Fruit fly (Drosophila melanogaster) whole organism, embryonic: ENCODE data around the gene lark.
A peak's percentile ranks its signal among the peaks of the same experiment; 100 is the strongest.

Experiments used
- Ada2b ChIP-seq: fragments of 200-800 bp; sonication (Bioruptor generic); IDR thresholded peaks from 2 replicates; pipeline ENCODE4 v1.3.6; 2022; ENCODE audit warnings: missing biosample characterization, missing genetic modification characterization
- Adf1 ChIP-seq: fragments of 200-800 bp; sonication (Bioruptor generic); IDR thresholded peaks from 2 replicates; pipeline ENCODE4 v1.3.6; 2022; ENCODE audit warnings: missing biosample characterization, missing genetic modification characterization
- CG10959 ChIP-seq: fragments of 200-800 bp; sonication (Bioruptor generic); IDR thresholded peaks from 2 replicates; pipeline ENCODE4 v1.3.6; 2022; ENCODE audit warnings: missing biosample characterization, missing genetic modification characterization
- CG1233 ChIP-seq: fragments of 200-800 bp; sonication (Bioruptor generic); optimal IDR thresholded peaks from 4 replicates; lab custom pipeline; 2018; ENCODE audit warnings: missing biosample characterization, mild to moderate bottlenecking, missing genetic modification characterization
- CG12391 ChIP-seq: fragments of 200-800 bp; sonication (Bioruptor generic); optimal IDR thresholded peaks from 3 replicates; lab custom pipeline; 2018; ENCODE audit warnings: missing biosample characterization, mild to moderate bottlenecking, missing genetic modification characterization, moderate library complexity
- CG12942 ChIP-seq: fragments of 200-800 bp; sonication (Bioruptor generic); optimal IDR thresholded peaks from 3 replicates; lab custom pipeline; 2016; ENCODE audit warnings: missing biosample characterization, missing genetic modification characterization
- CG15269 ChIP-seq: fragments of 200-800 bp; sonication (Bioruptor generic); optimal IDR thresholded peaks from 2 replicates; lab custom pipeline; 2018; ENCODE audit warnings: missing biosample characterization, mild to moderate bottlenecking, missing genetic modification characterization, moderate library complexity
- CG1603 ChIP-seq: fragments of 200-800 bp; sonication (Bioruptor generic); optimal IDR thresholded peaks from 2 replicates; lab custom pipeline; 2019; ENCODE audit warnings: missing biosample characterization, mild to moderate bottlenecking, missing genetic modification characterization, moderate library complexity
- CG16863 ChIP-seq: fragments of 200-800 bp; sonication (Bioruptor generic); optimal IDR thresholded peaks from 3 replicates; lab custom pipeline; 2016; ENCODE audit warnings: missing biosample characterization, missing genetic modification characterization
- CG17912 ChIP-seq: fragments of 200-800 bp; sonication (Bioruptor generic); optimal IDR thresholded peaks from 2 replicates; lab custom pipeline; 2018; ENCODE audit warnings: missing biosample characterization, mild to moderate bottlenecking, missing genetic modification characterization
- CG18599 ChIP-seq: fragments of 200-800 bp; sonication (Bioruptor generic); optimal IDR thresholded peaks from 3 replicates; lab custom pipeline; 2017; ENCODE audit warnings: missing biosample characterization, missing genetic modification characterization, mild to moderate bottlenecking, moderate library complexity, missing genetic modification reagents
- CG2889 ChIP-seq: fragments of 200-800 bp; sonication (Bioruptor generic); IDR thresholded peaks from 3 replicates; pipeline ENCODE4 v1.3.6; 2022; ENCODE audit warnings: missing biosample characterization, missing genetic modification characterization
- CG30403 ChIP-seq: fragments of 200-800 bp; sonication (Bioruptor generic); optimal IDR thresholded peaks from 3 replicates; lab custom pipeline; 2016; ENCODE audit warnings: missing biosample characterization, missing genetic modification characterization
- CG31441 ChIP-seq: fragments of 200-800 bp; sonication (Bioruptor generic); IDR thresholded peaks from 2 replicates; pipeline ENCODE4 v1.3.6; 2022; ENCODE audit warnings: missing biosample characterization, missing genetic modification characterization
- CG3163 ChIP-seq: fragments of 200-800 bp; sonication (Bioruptor generic); optimal IDR thresholded peaks from 3 replicates; lab custom pipeline; 2016; ENCODE audit warnings: missing biosample characterization, missing genetic modification characterization
- CG4282 ChIP-seq: fragments of 200-800 bp; sonication (Bioruptor generic); optimal IDR thresholded peaks from 2 replicates; lab custom pipeline; 2016; ENCODE audit warnings: missing biosample characterization, missing genetic modification characterization
- CG7839 ChIP-seq: fragments of 200-800 bp; sonication (Bioruptor generic); optimal IDR thresholded peaks from 3 replicates; lab custom pipeline; 2018; ENCODE audit warnings: missing biosample characterization, mild to moderate bottlenecking, missing genetic modification characterization, moderate library complexity
- CG8388 ChIP-seq: fragments of 200-800 bp; sonication (Bioruptor generic); optimal IDR thresholded peaks from 2 replicates; lab custom pipeline; 2019; ENCODE audit warnings: missing biosample characterization, mild to moderate bottlenecking, missing genetic modification characterization, moderate library complexity
- CG9727 ChIP-seq: fragments of 200-800 bp; sonication (Bioruptor generic); optimal IDR thresholded peaks from 3 replicates; lab custom pipeline; 2017; ENCODE audit warnings: missing biosample characterization, mild to moderate bottlenecking, missing genetic modification characterization
- D19B ChIP-seq: fragments of 200-800 bp; sonication (Bioruptor generic); optimal IDR thresholded peaks from 2 replicates; lab custom pipeline; 2017; ENCODE audit warnings: missing biosample characterization, mild to moderate bottlenecking, missing genetic modification characterization
- ERR ChIP-seq: fragments of 200-800 bp; sonication (Bioruptor generic); optimal IDR thresholded peaks from 2 replicates; lab custom pipeline; 2016; ENCODE audit warnings: missing biosample characterization, missing genetic modification characterization
- Ets65A ChIP-seq: fragments of 200-800 bp; sonication (Bioruptor generic); peaks from one replicate; lab custom pipeline; 2016; ENCODE audit warnings: missing biosample characterization, missing genetic modification characterization
- Gsc ChIP-seq: fragments of 200-800 bp; sonication (Bioruptor generic); IDR thresholded peaks from 2 replicates; pipeline ENCODE4 v1.3.6; 2022; ENCODE audit warnings: missing biosample characterization, missing genetic modification characterization
- HLH54F ChIP-seq: fragments of 200-800 bp; sonication (Bioruptor generic); optimal IDR thresholded peaks from 3 replicates; lab custom pipeline; 2016; ENCODE audit warnings: missing biosample characterization, missing genetic modification characterization
- Hand ChIP-seq: fragments of 200-800 bp; sonication (Bioruptor generic); optimal IDR thresholded peaks from 2 replicates; lab custom pipeline; 2017; ENCODE audit warnings: mild to moderate bottlenecking, missing biosample characterization, missing genetic modification reagents, missing genetic modification characterization
- NFAT ChIP-seq: fragments of 200-800 bp; sonication (Bioruptor generic); IDR thresholded peaks from 2 replicates; pipeline ENCODE4 v1.3.6; 2022; ENCODE audit warnings: missing biosample characterization, missing genetic modification characterization
- Nf-YB ChIP-seq: fragments of 200-800 bp; sonication (Bioruptor generic); optimal IDR thresholded peaks from 3 replicates; lab custom pipeline; 2019; ENCODE audit warnings: missing biosample characterization, mild to moderate bottlenecking, missing genetic modification characterization, moderate library complexity
- Rfx ChIP-seq: fragments of 200-800 bp; sonication (Bioruptor generic); IDR thresholded peaks from 2 replicates; pipeline ENCODE4 v1.3.6; 2022; ENCODE audit warnings: missing biosample characterization, missing genetic modification characterization
- Sry-β ChIP-seq: fragments of 200-800 bp; sonication (Bioruptor generic); optimal IDR thresholded peaks from 2 replicates; lab custom pipeline; 2018; ENCODE audit warnings: missing biosample characterization, mild to moderate bottlenecking, missing genetic modification characterization, moderate library complexity
- Trl ChIP-seq, 3 experiments: fragments of >200 bp in 2 of 3; fragments of 200-800 bp in 1 of 3; sonication (Bioruptor generic) in 1 of 3; optimal IDR thresholded peaks; 2 replicates in 1 of 3; 3 replicates in 2 of 3; lab custom pipeline; 2016 to 2017; ENCODE audit warnings: missing biosample characterization in 1 of 3, missing genetic modification characterization in 1 of 3
- abd-A ChIP-seq: fragments of 200-800 bp; sonication (Bioruptor generic); optimal IDR thresholded peaks from 3 replicates; lab custom pipeline; 2019; ENCODE audit warnings: missing biosample characterization, mild to moderate bottlenecking, missing genetic modification characterization, moderate library complexity
- bab2 ChIP-seq: fragments of 200-800 bp; sonication (Bioruptor generic); optimal IDR thresholded peaks from 2 replicates; lab custom pipeline; 2016; ENCODE audit warnings: missing biosample characterization, missing genetic modification characterization
- bigmax ChIP-seq: fragments of 200-800 bp; sonication (Bioruptor generic); optimal IDR thresholded peaks from 2 replicates; lab custom pipeline; 2018; ENCODE audit warnings: missing biosample characterization, mild to moderate bottlenecking, missing genetic modification characterization
- br ChIP-seq: fragments of >200 bp; optimal IDR thresholded peaks from 2 replicates; lab custom pipeline; 2017
- cg ChIP-seq: fragments of 200-800 bp; sonication (Bioruptor generic); optimal IDR thresholded peaks from 3 replicates; lab custom pipeline; 2019; ENCODE audit warnings: missing biosample characterization, mild to moderate bottlenecking, missing genetic modification characterization, moderate library complexity
- croc ChIP-seq: fragments of 200-800 bp; sonication (Bioruptor generic); conservative IDR thresholded peaks from 3 replicates; pipeline ENCODE4 v1.3.6; 2022; ENCODE audit warnings: missing biosample characterization, missing genetic modification characterization
- dan ChIP-seq: fragments of 200-800 bp; sonication (Bioruptor generic); IDR thresholded peaks from 2 replicates; pipeline ENCODE4 v1.3.6; 2022; ENCODE audit warnings: missing biosample characterization, missing genetic modification characterization
- dmrt99B ChIP-seq: fragments of 200-800 bp; sonication (Bioruptor generic); optimal IDR thresholded peaks from 2 replicates; lab custom pipeline; 2018; ENCODE audit warnings: missing biosample characterization, mild to moderate bottlenecking, missing genetic modification characterization, moderate library complexity
- ems ChIP-seq: fragments of 200-800 bp; sonication (Bioruptor generic); optimal IDR thresholded peaks from 3 replicates; lab custom pipeline; 2016; ENCODE audit warnings: missing biosample characterization, missing genetic modification characterization
- eve ChIP-seq, 2 experiments: fragments of >200 bp; optimal IDR thresholded peaks; 2 replicates each; lab custom pipeline; 2017; ENCODE audit warnings: missing biosample characterization in 2 of 2, missing genetic modification characterization in 2 of 2
- grau ChIP-seq: fragments of 200-800 bp; optimal IDR thresholded peaks from 3 replicates; lab custom pipeline; 2019; ENCODE audit warnings: missing biosample characterization, mild to moderate bottlenecking, missing genetic modification characterization, moderate library complexity
- h ChIP-seq: fragments of >200 bp; optimal IDR thresholded peaks from 2 replicates; lab custom pipeline; 2017
- lmd ChIP-seq: fragments of 200-800 bp; sonication (Bioruptor generic); IDR thresholded peaks from 2 replicates; pipeline ENCODE4 v1.3.6; 2022; ENCODE audit warnings: missing biosample characterization, missing genetic modification characterization
- mam ChIP-seq: fragments of 200-800 bp; sonication (Bioruptor generic); optimal IDR thresholded peaks from 3 replicates; lab custom pipeline; 2016; ENCODE audit warnings: missing biosample characterization, missing genetic modification characterization
- mld ChIP-seq: fragments of 200-800 bp; sonication (Bioruptor generic); IDR thresholded peaks from 3 replicates; pipeline ENCODE4 v1.3.6; 2022; ENCODE audit warnings: missing biosample characterization, missing genetic modification characterization; ENCODE audit not compliant: partially characterized antibody
- ro ChIP-seq: fragments of 200-800 bp; sonication (Bioruptor generic); IDR thresholded peaks from 2 replicates; pipeline ENCODE4 v1.3.6; 2022; ENCODE audit warnings: missing biosample characterization, missing genetic modification characterization
- scrt ChIP-seq: fragments of 200-800 bp; sonication (Bioruptor generic); optimal IDR thresholded peaks from 2 replicates; lab custom pipeline; 2018; ENCODE audit warnings: missing biosample characterization, mild to moderate bottlenecking, missing genetic modification characterization, moderate library complexity
- sqz ChIP-seq: fragments of 200-800 bp; sonication (Bioruptor generic); optimal IDR thresholded peaks from 3 replicates; lab custom pipeline; 2018; ENCODE audit warnings: missing biosample characterization, mild to moderate bottlenecking, missing genetic modification characterization
- tna ChIP-seq: fragments of 200-800 bp; sonication (Bioruptor generic); IDR thresholded peaks from 2 replicates; pipeline ENCODE4 v1.3.6; 2022; ENCODE audit warnings: missing biosample characterization, missing genetic modification characterization; ENCODE audit not compliant: partially characterized antibody
- wek ChIP-seq: fragments of 200-800 bp; sonication (Bioruptor generic); optimal IDR thresholded peaks from 3 replicates; lab custom pipeline; 2018; ENCODE audit warnings: missing biosample characterization, mild to moderate bottlenecking, missing genetic modification characterization, moderate library complexity

lark gene

DNA sequence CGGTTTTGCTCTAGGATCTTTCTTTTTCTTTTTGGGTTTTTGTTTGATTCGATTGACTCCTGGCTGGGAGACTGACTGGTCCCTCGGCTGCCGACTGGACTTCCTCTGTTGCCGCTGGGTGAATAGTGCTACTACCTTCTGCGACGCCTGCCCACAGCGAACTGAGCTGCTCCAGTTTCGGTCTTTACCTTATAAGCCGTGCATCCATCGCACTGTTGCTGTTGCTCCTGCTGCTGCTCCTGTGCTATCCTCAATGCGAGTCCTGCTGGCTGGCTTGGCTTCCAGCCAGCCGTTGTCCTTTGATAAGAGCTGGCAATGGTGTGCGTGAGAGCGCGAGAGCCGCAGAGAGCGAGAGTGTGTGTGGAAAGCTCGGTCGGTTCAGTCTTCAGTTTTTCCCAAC lies 26.3 kb upstream of the lark start, which contains the start of gene unc-13-4A (continued):
- no peak for TF ChIP-seq tna
- TF ChIP-seq bab2 = no peak
- TF ChIP-seq dmrt99B (tag; lab: Kevin White, UChicago) = no peak
- TF ChIP-seq CG17912 (GFP tag; lab: Kevin White, UChicago) = no peak
- no peak for TF ChIP-seq CG16863
- no peak for TF ChIP-seq CG1233 (GFP tag; lab: Kevin White, UChicago)
- peak; percentile 15 for TF ChIP-seq abd-A
- TF ChIP-seq eve (GFP tag; optimal IDR thresholded peaks at IDR 0.05; lab: Kevin White, UChicago) = no peak
- peak; percentile 15; the same call in 1 of the 2 replicates for TF ChIP-seq Adf1 (GFP tag; lab: Robert Waterston, UW)
- no peak for TF ChIP-seq mld (GFP tag; lab: Robert Waterston, UW)
- TF ChIP-seq Nf-YB (GFP tag; lab: Kevin White, UChicago) = no peak
- TF ChIP-seq CG15269 (tag; lab: Kevin White, UChicago) = no peak
- no peak for TF ChIP-seq bigmax (GFP tag; lab: Kevin White, UChicago)

dm6 chr3L:7313559-7314132 lies 25.4 kb upstream of the lark start:
- TF ChIP-seq scrt (GFP tag; lab: Kevin White, UChicago) = peak; percentile 91
- TF ChIP-seq CG3163 = peak; percentile 17
- peak; percentile 6 for TF ChIP-seq Ets65A
- TF ChIP-seq cg = peak; percentile 4
- 0 out of 2 replicates have a peak, but pooled peaks have one; percentile 12 for TF ChIP-seq Rfx
- no peak for TF ChIP-seq br (lab: Kevin White, UChicago)
- peak; percentile 41 to 77 for TF ChIP-seq Trl (optimal IDR thresholded peaks at IDR 0.05; lab: Kevin White, UChicago)
- TF ChIP-seq Trl (GFP tag; optimal IDR thresholded peaks at IDR 0.05; lab: Kevin White, UChicago) = no peak
- no peak for TF ChIP-seq Hand

DNA sequence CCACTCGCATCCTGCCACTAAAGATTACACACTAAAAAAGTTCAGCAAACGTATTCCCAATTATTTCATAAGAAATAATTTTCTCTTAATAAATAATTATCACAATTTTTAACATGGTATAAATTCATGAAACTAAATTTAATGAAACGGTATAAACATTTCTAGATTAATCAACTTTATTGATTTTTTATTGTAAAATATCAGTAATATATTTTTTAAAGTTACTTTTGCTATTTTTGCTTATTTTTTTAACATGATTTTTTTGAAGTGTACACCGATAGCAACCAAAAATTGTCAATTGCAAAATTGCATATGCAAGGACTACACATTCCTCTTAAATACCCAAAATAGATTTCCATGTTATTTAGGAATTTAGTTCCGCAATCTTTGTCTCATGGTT lies 24.9 kb upstream of the lark start:
- TF ChIP-seq Sry-β (GFP tag; lab: Kevin White, UChicago) (no peak), dmrt99B (tag; lab: Kevin White, UChicago) (peak; percentile 45), HLH54F (GFP tag; lab: Kevin White, UChicago) (no peak), sqz (no peak), CG1603 (tag; lab: Kevin White, UChicago) (no peak), CG18599 (GFP tag; lab: Kevin White, UChicago) (peak; percentile 43), croc (GFP tag; lab: Robert Waterston, UW) (no peak), ro (GFP tag; lab: Robert Waterston, UW) (no peak), ems (GFP tag; lab: Kevin White, UChicago) (no peak), CG8388 (GFP tag; lab: Kevin White, UChicago) (no peak), CG2889 (GFP tag; lab: Robert Waterston, UW) (no peak), CG7839 (peak; percentile 34), Gsc (GFP tag; lab: Robert Waterston, UW) (no peak), grau (tag; lab: Kevin White, UChicago) (peak; percentile 4), ERR (GFP tag; lab: Kevin White, UChicago) (no peak), CG12391 (tag; lab: Kevin White, UChicago) (no peak), CG9727 (GFP tag; lab: Kevin White, UChicago) (peak; percentile 17), mam (no peak), CG4282 (GFP tag; lab: Kevin White, UChicago) (no peak), Ada2b (GFP tag; lab: Robert Waterston, UW) (no peak), lmd (GFP tag; lab: Robert Waterston, UW) (no peak), dan (no peak), CG31441 (0 out of 2 replicates have a peak, but pooled peaks have one; percentile 14), wek (GFP tag; lab: Kevin White, UChicago) (no peak), D19B (GFP tag; lab: Kevin White, UChicago) (no peak), CG30403 (GFP tag; lab: Kevin White, UChicago) (peak; percentile 3), CG10959 (GFP tag; lab: Robert Waterston, UW) (no peak), CG12942 (GFP tag; lab: Kevin White, UChicago) (no peak), NFAT (GFP tag; lab: Robert Waterston, UW) (no peak), h (lab: Kevin White, UChicago) (no peak)
